Fruit fly (Drosophila melanogaster): Measurements from ENCODE around the gene eIF3l.
A peak's percentile ranks its signal among the peaks of the same experiment; 100 is the strongest.

dm6 chr3L:12115103-12115502 lies 30.8 kb downstream of the eIF3l start:
- no peak for TF ChIP-seq Myc (optimal IDR thresholded peaks at IDR 0.05)
- TF ChIP-seq psq (GFP tag; optimal IDR thresholded peaks at IDR 0.05) = peak; percentile 90
- peak; percentile 86 for TF ChIP-seq brk (GFP tag; optimal IDR thresholded peaks at IDR 0.05)
- TF ChIP-seq Hr78 (GFP tag; optimal IDR thresholded peaks at IDR 0.05) = no peak
